Fruit fly (Drosophila melanogaster) whole organism, adult: Measurements from ENCODE around the gene CG5399.

Experiments
- CG5204 ChIP-seq: fragments of 200-800 bp; sonication (Bioruptor generic); optimal IDR thresholded peaks from 2 replicates; lab custom pipeline; 2016; ENCODE audit warnings: missing biosample characterization, missing genetic modification characterization
- Hr96 ChIP-seq: fragments of 200-800 bp; sonication (Bioruptor generic); optimal IDR thresholded peaks from 2 replicates; lab custom pipeline; 2016; ENCODE audit warnings: missing biosample characterization, missing genetic modification characterization
- ovo ChIP-seq: fragments of 200-800 bp; sonication (Bioruptor generic); optimal IDR thresholded peaks from 2 replicates; lab custom pipeline; 2016; ENCODE audit warnings: missing biosample characterization, missing genetic modification characterization
- pad ChIP-seq: fragments of 200-800 bp; sonication (Bioruptor generic); optimal IDR thresholded peaks from 3 replicates; lab custom pipeline; 2017; ENCODE audit warnings: missing biosample characterization, missing genetic modification characterization, mild to moderate bottlenecking, moderate library complexity, missing genetic modification reagents

DNA sequence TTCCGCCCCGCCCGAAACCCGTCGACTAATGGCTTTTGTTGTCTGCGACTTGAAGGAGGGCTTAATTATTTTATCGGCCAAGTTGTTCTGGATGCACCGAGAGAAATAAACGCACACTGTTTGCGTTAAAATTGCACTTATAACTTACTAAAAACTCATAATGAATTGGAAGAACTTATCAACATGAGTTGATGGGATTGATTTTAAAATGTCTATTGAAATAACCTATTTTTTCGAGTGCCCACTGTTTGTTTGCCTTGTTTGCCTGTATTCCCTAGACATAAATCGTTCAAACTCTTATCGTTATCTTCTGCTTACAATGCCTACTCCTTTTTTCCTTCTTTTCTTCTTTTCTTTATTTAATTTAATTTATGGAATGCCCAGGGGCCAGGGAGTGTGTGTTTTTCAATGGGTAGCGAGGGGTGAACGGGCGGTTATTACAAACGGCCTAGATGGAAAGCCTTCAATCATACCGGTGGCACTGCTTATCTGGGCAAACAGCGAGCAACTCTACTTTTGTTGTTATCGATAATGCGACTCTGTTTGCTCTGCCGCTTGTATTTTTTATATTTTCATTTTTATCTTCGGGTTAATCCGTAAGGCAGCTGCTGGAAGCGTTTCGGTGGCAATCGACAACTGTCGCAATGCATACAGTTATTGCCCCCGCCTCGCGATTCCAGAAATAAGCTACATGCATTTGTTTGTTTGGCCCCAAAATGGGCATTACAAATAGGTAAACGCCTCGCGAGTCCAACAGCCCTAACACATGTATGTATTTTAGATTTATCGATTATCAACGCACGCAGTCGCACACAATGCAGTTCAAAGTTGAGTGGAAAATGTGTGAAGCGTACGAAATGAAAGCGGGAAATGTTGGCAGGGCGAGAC is 18.6 kb upstream of the CG5399 start:
- peak; percentile 10 for TF ChIP-seq CG5204
- TF ChIP-seq ovo (GFP tag; lab: Kevin White, UChicago) = no peak
- TF ChIP-seq pad (GFP tag; lab: Kevin White, UChicago) = no peak
- no peak for TF ChIP-seq Hr96 (GFP tag; lab: Kevin White, UChicago)
